Fruit fly (Drosophila melanogaster) whole organism, pupa: ENCODE results near the gene CG34456.

Source experiments
- CG10348 ChIP-seq: fragments of 200-800 bp; sonication (Bioruptor generic); IDR thresholded peaks from 2 replicates; pipeline ENCODE4 v1.3.6; 2022; ENCODE audit warnings: missing biosample characterization, missing genetic modification characterization
- CG13204 ChIP-seq: fragments of 200-800 bp; sonication (Bioruptor generic); optimal IDR thresholded peaks from 2 replicates; lab custom pipeline; 2018; ENCODE audit warnings: missing biosample characterization, mild to moderate bottlenecking, missing genetic modification characterization, moderate library complexity
- CG14655 ChIP-seq: fragments of 200-800 bp; sonication (Bioruptor generic); optimal IDR thresholded peaks from 3 replicates; lab custom pipeline; 2017; ENCODE audit warnings: mild to moderate bottlenecking, missing biosample characterization, missing genetic modification reagents, missing genetic modification characterization
- CG15710 ChIP-seq: fragments of 200-800 bp; sonication (Bioruptor generic); optimal IDR thresholded peaks from 2 replicates; lab custom pipeline; 2018; ENCODE audit warnings: missing biosample characterization, mild to moderate bottlenecking, missing genetic modification characterization, moderate library complexity
- CG32121 ChIP-seq: fragments of 200-800 bp; sonication (Bioruptor generic); IDR thresholded peaks from 2 replicates; pipeline ENCODE4 v1.3.6; 2022; ENCODE audit warnings: missing biosample characterization, missing genetic modification characterization
- CG4496 ChIP-seq: fragments of 200-800 bp; sonication (Bioruptor generic); IDR thresholded peaks from 3 replicates; pipeline ENCODE4 v1.3.6; 2022; ENCODE audit warnings: missing biosample characterization, missing genetic modification characterization
- CG9948 ChIP-seq: fragments of 200-800 bp; sonication (Bioruptor generic); optimal IDR thresholded peaks from 2 replicates; lab custom pipeline; 2018; ENCODE audit warnings: missing biosample characterization, mild to moderate bottlenecking, missing genetic modification characterization, moderate library complexity
- D1 ChIP-seq: fragments of 200-800 bp; sonication (Bioruptor generic); optimal IDR thresholded peaks from 2 replicates; lab custom pipeline; 2018; ENCODE audit warnings: missing biosample characterization, mild to moderate bottlenecking, missing genetic modification characterization, moderate library complexity
- EcR ChIP-seq: fragments of 200-800 bp; sonication (Bioruptor generic); optimal IDR thresholded peaks from 3 replicates; lab custom pipeline; 2019; ENCODE audit warnings: missing biosample characterization, missing genetic modification characterization, mild to moderate bottlenecking, moderate library complexity, missing genetic modification reagents
- Pif1B ChIP-seq: fragments of 200-800 bp; sonication (Bioruptor generic); optimal IDR thresholded peaks from 3 replicates; lab custom pipeline; 2016; ENCODE audit warnings: missing biosample characterization, missing genetic modification characterization
- Snoo ChIP-seq: fragments of 200-800 bp; sonication (Bioruptor generic); optimal IDR thresholded peaks from 3 replicates; lab custom pipeline; 2017; ENCODE audit warnings: missing biosample characterization, mild to moderate bottlenecking, missing genetic modification characterization, inconsistent platforms

- TF ChIP-seq CG4496: peak; percentile 57
- no peak for TF ChIP-seq CG13204 (GFP tag; lab: Kevin White, UChicago)
- no peak for TF ChIP-seq CG32121 (GFP tag; lab: Robert Waterston, UW)
- no peak for TF ChIP-seq CG15710 (tag; lab: Kevin White, UChicago)
- no peak for TF ChIP-seq Pif1B
- TF ChIP-seq CG9948 (tag; lab: Kevin White, UChicago): no peak
- TF ChIP-seq CG14655 (GFP tag; lab: Kevin White, UChicago): no peak
- no peak for TF ChIP-seq D1 (tag; lab: Kevin White, UChicago)
- no peak for TF ChIP-seq EcR (GFP tag; lab: Kevin White, UChicago)
- TF ChIP-seq CG10348 (GFP tag; lab: Robert Waterston, UW): no peak
- TF ChIP-seq Snoo (tag; lab: Kevin White, UChicago): no peak
Observed at dm6 chr3L:9333745-9334382, 28.0 kb upstream of the CG34456 start, which contains the start of gene PGRP-LA.
